Worm (Caenorhabditis elegans) whole organism, late embryonic: ENCODE data around the gene C07G3.10.

Source experiments
- C08G9.2 ChIP-seq: sonication (generic microtip); optimal IDR thresholded peaks from 2 replicates; lab custom pipeline; 2016; ENCODE audit warnings: mild to moderate bottlenecking, missing genetic modification characterization, moderate library complexity, missing compliant biosample characterization
- C38D4.7 ChIP-seq: fragments of 200-800 bp; sonication (Bioruptor generic); optimal IDR thresholded peaks from 2 replicates; lab custom pipeline; 2018; ENCODE audit warnings: mild to moderate bottlenecking, missing genetic modification characterization, moderate library complexity, missing compliant biosample characterization
- K09A11.1 ChIP-seq: sonication (generic microtip); optimal IDR thresholded peaks from 2 replicates; lab custom pipeline; 2017; ENCODE audit warnings: antibody characterized with exemption, mild to moderate bottlenecking, missing genetic modification characterization, missing compliant biosample characterization; ENCODE audit not compliant: insufficient read depth
- Y22D7AL.16 ChIP-seq: sonication (generic microtip); optimal IDR thresholded peaks from 2 replicates; lab custom pipeline; 2016; ENCODE audit warnings: missing genetic modification characterization, missing compliant biosample characterization
- ahr-1 ChIP-seq: sonication (generic microtip); optimal IDR thresholded peaks from 2 replicates; lab custom pipeline; 2016; ENCODE audit warnings: missing genetic modification characterization, missing compliant biosample characterization
- ama-1 ChIP-seq: fragments of 150-350 bp; optimal IDR thresholded peaks from 2 replicates; lab custom pipeline; 2014
- ceh-14 ChIP-seq: sonication (generic microtip); optimal IDR thresholded peaks from 2 replicates; lab custom pipeline; 2016; ENCODE audit warnings: missing genotype, missing genetic modification characterization, missing compliant biosample characterization
- ceh-18 ChIP-seq: sonication (generic microtip); optimal IDR thresholded peaks from 2 replicates; lab custom pipeline; 2016; ENCODE audit warnings: missing genetic modification characterization, missing compliant biosample characterization
- ceh-2 ChIP-seq: sonication (generic microtip); optimal IDR thresholded peaks from 2 replicates; lab custom pipeline; 2016; ENCODE audit warnings: missing genotype, missing genetic modification characterization, missing compliant biosample characterization
- ceh-24 ChIP-seq: sonication (generic microtip); optimal IDR thresholded peaks from 2 replicates; lab custom pipeline; 2016; ENCODE audit warnings: mild to moderate bottlenecking, missing genetic modification characterization, missing compliant biosample characterization
- ceh-34 ChIP-seq: sonication (generic microtip); optimal IDR thresholded peaks from 2 replicates; lab custom pipeline; 2016; ENCODE audit warnings: mild to moderate bottlenecking, missing genetic modification characterization, missing compliant biosample characterization
- ceh-48 ChIP-seq: sonication (generic microtip); optimal IDR thresholded peaks from 2 replicates; lab custom pipeline; 2016; ENCODE audit warnings: missing genetic modification characterization, inconsistent platforms, missing compliant biosample characterization
- elt-2 ChIP-seq: sonication (generic microtip); optimal IDR thresholded peaks from 2 replicates; lab custom pipeline; 2016; ENCODE audit warnings: missing genetic modification reagents, missing genetic modification characterization, missing compliant biosample characterization
- eyg-1 ChIP-seq: sonication (generic microtip); optimal IDR thresholded peaks from 2 replicates; lab custom pipeline; 2016; ENCODE audit warnings: missing genotype, missing genetic modification characterization, missing compliant biosample characterization
- fax-1 ChIP-seq: sonication (generic microtip); optimal IDR thresholded peaks from 2 replicates; lab custom pipeline; 2016; ENCODE audit warnings: missing genotype, missing genetic modification characterization, missing compliant biosample characterization
- fkh-10 ChIP-seq: fragments of 150-350 bp; optimal IDR thresholded peaks from 2 replicates; lab custom pipeline; 2014; ENCODE audit warnings: missing biosample characterization, missing genetic modification reagents, missing genetic modification characterization
- gmeb-2 ChIP-seq: sonication (generic microtip); optimal IDR thresholded peaks from 2 replicates; lab custom pipeline; 2016; ENCODE audit warnings: missing genetic modification characterization, inconsistent platforms, missing compliant biosample characterization
- hlh-8 ChIP-seq: sonication (generic microtip); optimal IDR thresholded peaks from 2 replicates; lab custom pipeline; 2016; ENCODE audit warnings: missing genotype, missing genetic modification characterization, missing compliant biosample characterization
- lim-6 ChIP-seq: sonication (generic microtip); optimal IDR thresholded peaks from 2 replicates; lab custom pipeline; 2016; ENCODE audit warnings: missing genetic modification characterization, missing compliant biosample characterization
- nhr-232 ChIP-seq: sonication (generic microtip); optimal IDR thresholded peaks from 2 replicates; lab custom pipeline; 2016; ENCODE audit warnings: missing genetic modification characterization, missing compliant biosample characterization
- odd-2 ChIP-seq: sonication (generic microtip); optimal IDR thresholded peaks from 2 replicates; lab custom pipeline; 2017; ENCODE audit warnings: antibody characterized with exemption, mild to moderate bottlenecking, missing genetic modification characterization, missing compliant biosample characterization
- pag-3 ChIP-seq: sonication (generic microtip); optimal IDR thresholded peaks from 2 replicates; lab custom pipeline; 2016; ENCODE audit warnings: missing compliant biosample characterization, missing genetic modification characterization, borderline replicate concordance
- pat-9 ChIP-seq: fragments of 200-800 bp; sonication (Bioruptor generic); optimal IDR thresholded peaks from 2 replicates; lab custom pipeline; 2018; ENCODE audit warnings: mild to moderate bottlenecking, missing genetic modification characterization, moderate library complexity, missing compliant biosample characterization
- pax-1 ChIP-seq: fragments of 150-350 bp; optimal IDR thresholded peaks from 2 replicates; lab custom pipeline; 2014; ENCODE audit warnings: missing biosample characterization, missing genetic modification characterization
- pha-2 ChIP-seq: sonication (generic microtip); optimal IDR thresholded peaks from 2 replicates; lab custom pipeline; 2017; ENCODE audit warnings: mild to moderate bottlenecking, missing genetic modification characterization, missing compliant biosample characterization
- pha-4 ChIP-seq: fragments of 150-350 bp; optimal IDR thresholded peaks from 2 replicates; lab custom pipeline; 2018; ENCODE audit warnings: missing biosample characterization, missing genetic modification reagents, missing genetic modification characterization
- sdc-2 ChIP-seq: sonication (generic microtip); optimal IDR thresholded peaks from 2 replicates; lab custom pipeline; 2016; ENCODE audit warnings: missing genotype, missing genetic modification characterization, missing compliant biosample characterization
- sox-4 ChIP-seq: sonication (generic microtip); optimal IDR thresholded peaks from 2 replicates; lab custom pipeline; 2017; ENCODE audit warnings: mild to moderate bottlenecking, missing genetic modification characterization, inconsistent platforms, missing compliant biosample characterization
- syd-9 ChIP-seq: sonication (generic microtip); optimal IDR thresholded peaks from 2 replicates; lab custom pipeline; 2016; ENCODE audit warnings: mild to moderate bottlenecking, missing genetic modification characterization, moderate library complexity, missing compliant biosample characterization
- tbx-2 ChIP-seq: sonication (generic microtip); optimal IDR thresholded peaks from 2 replicates; lab custom pipeline; 2016; ENCODE audit warnings: missing genetic modification characterization, missing compliant biosample characterization
- tbx-7 ChIP-seq: sonication (generic microtip); optimal IDR thresholded peaks from 2 replicates; lab custom pipeline; 2016; ENCODE audit warnings: missing genotype, missing genetic modification characterization, missing compliant biosample characterization
- ttx-3 ChIP-seq: sonication (generic microtip); optimal IDR thresholded peaks from 2 replicates; lab custom pipeline; 2016; ENCODE audit warnings: missing genetic modification reagents, missing genetic modification characterization, missing compliant biosample characterization
- unc-3 ChIP-seq, 2 experiments: fragments of 200-800 bp in 1 of 2; sonication (Bioruptor generic) in 1 of 2; sonication (generic microtip) in 1 of 2; conservative IDR thresholded peaks in 1 of 2; optimal IDR thresholded peaks in 1 of 2; 2 replicates each; pipeline versions ENCODE4 v1.3.6 to Lab custom; 2016 to 2022; ENCODE audit warnings: missing compliant biosample characterization in 2 of 2, missing genetic modification characterization in 2 of 2, missing genetic modification reagents in 1 of 2
- unc-42 ChIP-seq: sonication (generic microtip); optimal IDR thresholded peaks from 2 replicates; lab custom pipeline; 2016; ENCODE audit warnings: missing genotype, missing genetic modification characterization, missing compliant biosample characterization
- unc-55 ChIP-seq: sonication (generic microtip); optimal IDR thresholded peaks from 2 replicates; lab custom pipeline; 2017; ENCODE audit warnings: missing biosample characterization, missing genetic modification reagents, missing genetic modification characterization
- zip-5 ChIP-seq: sonication (generic microtip); optimal IDR thresholded peaks from 2 replicates; lab custom pipeline; 2016; ENCODE audit warnings: missing genetic modification characterization, missing compliant biosample characterization
- ztf-16 ChIP-seq: sonication (generic microtip); optimal IDR thresholded peaks from 2 replicates; lab custom pipeline; 2017; ENCODE audit warnings: missing genetic modification characterization, missing compliant biosample characterization

The C07G3.10 gene

ce11 chrV:3464897-3465296 is 37.2 kb upstream of the C07G3.10 start:
- TF ChIP-seq ttx-3 (tag; lab: Kevin White, UChicago) = no peak
- no peak for TF ChIP-seq ceh-24 (tag; lab: Kevin White, UChicago)
- TF ChIP-seq hlh-8 (tag; lab: Kevin White, UChicago) = no peak
- TF ChIP-seq odd-2 = no peak
- no peak for TF ChIP-seq pha-4
- TF ChIP-seq sdc-2 (tag; lab: Kevin White, UChicago) = no peak
- TF ChIP-seq ceh-34 (tag; lab: Kevin White, UChicago) = no peak
- no peak for TF ChIP-seq K09A11.1 (tag; lab: Kevin White, UChicago)
- TF ChIP-seq ceh-18 (tag; lab: Kevin White, UChicago) = no peak
- TF ChIP-seq ama-1 (lab: Kevin White, UChicago) = no peak

- TF ChIP-seq sox-4 (tag; lab: Kevin White, UChicago) = no peak
- TF ChIP-seq hlh-8 (tag; lab: Kevin White, UChicago) = no peak
- no peak for TF ChIP-seq pag-3 (tag; lab: Kevin White, UChicago)
- no peak for TF ChIP-seq zip-5 (tag; lab: Kevin White, UChicago)
- no peak for TF ChIP-seq tbx-7 (tag; lab: Kevin White, UChicago)
- no peak for TF ChIP-seq fax-1 (tag; lab: Kevin White, UChicago)
- no peak for TF ChIP-seq pat-9
- TF ChIP-seq ttx-3 (tag; lab: Kevin White, UChicago) = no peak
- TF ChIP-seq fkh-10 (GFP tag; lab: Kevin White, UChicago) = no peak
- TF ChIP-seq pha-2 (tag; lab: Kevin White, UChicago) = no peak
- no peak for TF ChIP-seq syd-9 (tag; lab: Kevin White, UChicago)
- TF ChIP-seq Y22D7AL.16 (tag; lab: Kevin White, UChicago) = no peak
- TF ChIP-seq tbx-2 (tag; lab: Kevin White, UChicago) = no peak
- TF ChIP-seq ceh-24 (tag; lab: Kevin White, UChicago) = no peak
- TF ChIP-seq lim-6 (tag; lab: Kevin White, UChicago) = no peak
- no peak for TF ChIP-seq unc-3 (GFP tag; conservative IDR thresholded peaks at IDR 0.05; lab: Robert Waterston, UW)
- no peak for TF ChIP-seq unc-3 (tag; optimal IDR thresholded peaks at IDR 0.05; lab: Kevin White, UChicago)
- TF ChIP-seq eyg-1 (tag; lab: Kevin White, UChicago) = no peak
Observed at ce11 chrV:3468436-3468835, 33.7 kb upstream of the C07G3.10 start, which contains the start of gene gst-33. TSS of gene gst-33 (minus strand) at chrV:3468562.

ce11 chrV:3470782-3471181 is 31.3 kb upstream of the C07G3.10 start, which contains the start of gene srbc-29:
TSS of gene srbc-29 (minus strand) at chrV:3470882.
- no peak for TF ChIP-seq eyg-1 (tag; lab: Kevin White, UChicago)
- no peak for TF ChIP-seq ceh-18 (tag; lab: Kevin White, UChicago)
- TF ChIP-seq gmeb-2 (tag; lab: Kevin White, UChicago) = no peak
- no peak for TF ChIP-seq sdc-2 (tag; lab: Kevin White, UChicago)
- no peak for TF ChIP-seq odd-2
- TF ChIP-seq nhr-232 (tag; lab: Kevin White, UChicago) = no peak
- no peak for TF ChIP-seq fkh-10 (GFP tag; lab: Kevin White, UChicago)
- no peak for TF ChIP-seq C08G9.2 (tag; lab: Kevin White, UChicago)
- TF ChIP-seq ttx-3 (tag; lab: Kevin White, UChicago) = no peak
- no peak for TF ChIP-seq pat-9
- no peak for TF ChIP-seq ceh-34 (tag; lab: Kevin White, UChicago)
- TF ChIP-seq unc-55 = no peak
- TF ChIP-seq unc-42 = no peak
- TF ChIP-seq ceh-2 (tag; lab: Kevin White, UChicago) = no peak
- TF ChIP-seq sox-4 (tag; lab: Kevin White, UChicago) = no peak
- TF ChIP-seq C38D4.7 (GFP tag; lab: Kevin White, UChicago) = no peak
- no peak for TF ChIP-seq elt-2 (tag; lab: Kevin White, UChicago)

ce11 chrV:3475021-3475420 is 27.1 kb upstream of the C07G3.10 start, which contains the start of gene oac-2:
TSS of gene oac-2 (minus strand) at chrV:3475121.
- TF ChIP-seq ahr-1 (tag; lab: Kevin White, UChicago) (no peak), ceh-24 (tag; lab: Kevin White, UChicago) (no peak), ceh-48 (tag; lab: Kevin White, UChicago) (no peak), nhr-232 (tag; lab: Kevin White, UChicago) (no peak), pha-4 (no peak), pax-1 (tag; lab: Kevin White, UChicago) (no peak), ceh-14 (tag; lab: Kevin White, UChicago) (no peak), ztf-16 (tag; lab: Kevin White, UChicago) (no peak)
- TF ChIP-seq, all 69 proteins: peak for 0
